Worm (Caenorhabditis elegans): ENCODE data around the gene let-858.

let-858 gene

ce11 chrII:11043546-11044192 is 21.5 kb downstream of the let-858 start:
- no peak for TF ChIP-seq efl-1 (optimal IDR thresholded peaks at IDR 0.05)
- peak in 1 of 2 experiments; percentile 53 for TF ChIP-seq efl-1 (GFP tag; optimal IDR thresholded peaks at IDR 0.05 in 1 of 2)
- no peak for TF ChIP-seq ceh-63 (GFP tag; optimal IDR thresholded peaks at IDR 0.05)
- TF ChIP-seq mef-2 (tag; optimal IDR thresholded peaks at IDR 0.05), result no peak
- no peak for TF ChIP-seq C34B4.2 (tag; optimal IDR thresholded peaks at IDR 0.05)
- no peak for TF ChIP-seq unc-30 (tag; optimal IDR thresholded peaks at IDR 0.05)
- no peak for TF ChIP-seq zag-1 (tag; optimal IDR thresholded peaks at IDR 0.05)
- TF ChIP-seq ama-1 (optimal IDR thresholded peaks at IDR 0.05), result no peak
- TF ChIP-seq hpl-2 (GFP tag; optimal IDR thresholded peaks at IDR 0.05), result no peak
- no peak for TF ChIP-seq nhr-19 (GFP tag; conservative IDR thresholded peaks at IDR 0.05)
- no peak for TF ChIP-seq skn-1 (tag; optimal IDR thresholded peaks at IDR 0.05)
- peak; percentile 73 for TF ChIP-seq nhr-85 (tag)
- no peak for TF ChIP-seq aly-2 (tag; optimal IDR thresholded peaks at IDR 0.05)
- TF ChIP-seq snpc-4 (tag; optimal IDR thresholded peaks at IDR 0.05), result no peak
- TF ChIP-seq nhr-84 (tag; optimal IDR thresholded peaks at IDR 0.05), result no peak

- TF ChIP-seq unc-130 (tag; optimal IDR thresholded peaks at IDR 0.05) (no peak), unc-86 (tag; optimal IDR thresholded peaks at IDR 0.05) (no peak), ets-5 (GFP tag; IDR thresholded peaks at IDR 0.05) (no peak)
These were observed 22.0 kb downstream of the let-858 start for ce11 chrII:11044193-11044568.

- no peak for TF ChIP-seq pax-3 (tag; optimal IDR thresholded peaks at IDR 0.05)
- TF ChIP-seq fkh-8 (tag; optimal IDR thresholded peaks at IDR 0.05), result no peak
- no peak for TF ChIP-seq elt-2 (tag; optimal IDR thresholded peaks at IDR 0.05)
- TF ChIP-seq nhr-90 (tag; optimal IDR thresholded peaks at IDR 0.05; ENCODE audit: poor library complexity), result no peak
- TF ChIP-seq mep-1 (tag; optimal IDR thresholded peaks at IDR 0.05), result no peak
- no peak for TF ChIP-seq ama-1 (optimal IDR thresholded peaks at IDR 0.05)
- no peak for TF ChIP-seq mdl-1 (tag; optimal IDR thresholded peaks at IDR 0.05)
- no peak for TF ChIP-seq fkh-4 (tag; optimal IDR thresholded peaks at IDR 0.05; ENCODE audit: borderline replicate concordance)
- TF ChIP-seq snu-23 (GFP tag; optimal IDR thresholded peaks at IDR 0.05), result no peak
- TF ChIP-seq ceh-90 (tag; optimal IDR thresholded peaks at IDR 0.05), result no peak
- TF ChIP-seq nhr-85 (tag), result no peak
- no peak for TF ChIP-seq lin-39 (tag; optimal IDR thresholded peaks at IDR 0.05)
- TF ChIP-seq tlp-1 (tag; optimal IDR thresholded peaks at IDR 0.05), result no peak
- TF ChIP-seq egl-27 (tag; optimal IDR thresholded peaks at IDR 0.05), result no peak
- no peak for TF ChIP-seq F16B12.6 (tag; optimal IDR thresholded peaks at IDR 0.05)
- no peak for TF ChIP-seq grh-1 (GFP tag; IDR thresholded peaks at IDR 0.05)
- no peak for TF ChIP-seq blmp-1 (tag; optimal IDR thresholded peaks at IDR 0.05)
- TF ChIP-seq aha-1 (tag; optimal IDR thresholded peaks at IDR 0.05), result no peak
- TF ChIP-seq lin-13 (GFP tag; optimal IDR thresholded peaks at IDR 0.05), result no peak
These were observed 23.7 kb downstream of the let-858 start, which contains the start of gene col-83 for ce11 chrII:11045872-11046271. TSS of gene col-83 (minus strand) at chrII:11045972.

- TF ChIP-seq nhr-84 (tag; optimal IDR thresholded peaks at IDR 0.05), result no peak
- TF ChIP-seq nhr-90 (tag; optimal IDR thresholded peaks at IDR 0.05; ENCODE audit: poor library complexity), result no peak
- no peak for TF ChIP-seq tbx-2 (tag; optimal IDR thresholded peaks at IDR 0.05)
- TF ChIP-seq unc-30 (tag; optimal IDR thresholded peaks at IDR 0.05), result no peak
- no peak for TF ChIP-seq C34B4.2 (tag; optimal IDR thresholded peaks at IDR 0.05)
- TF ChIP-seq aly-2 (tag; optimal IDR thresholded peaks at IDR 0.05), result no peak
- no peak for TF ChIP-seq nhr-47 (tag; optimal IDR thresholded peaks at IDR 0.05)
- no peak for TF ChIP-seq dpl-1 (GFP tag; optimal IDR thresholded peaks at IDR 0.05)
- no peak for TF ChIP-seq nhr-19 (GFP tag; conservative IDR thresholded peaks at IDR 0.05)
- no peak for TF ChIP-seq snu-23 (GFP tag; optimal IDR thresholded peaks at IDR 0.05)
- no peak for TF ChIP-seq lin-39 (tag; optimal IDR thresholded peaks at IDR 0.05)
- no peak for TF ChIP-seq pqm-1 (tag; optimal IDR thresholded peaks at IDR 0.05)
- TF ChIP-seq rnt-1 (tag; optimal IDR thresholded peaks at IDR 0.05), result no peak
- no peak for TF ChIP-seq hlh-17 (GFP tag; optimal IDR thresholded peaks at IDR 0.05; ENCODE audit: borderline replicate concordance)
- no peak for TF ChIP-seq egl-27 (tag; optimal IDR thresholded peaks at IDR 0.05)
- TF ChIP-seq ceh-88 (GFP tag; IDR thresholded peaks at IDR 0.05), result no peak
- TF ChIP-seq fkh-8 (tag; optimal IDR thresholded peaks at IDR 0.05), result no peak
- TF ChIP-seq ztf-4 (tag; optimal IDR thresholded peaks at IDR 0.05), result no peak
- TF ChIP-seq fkh-10 (GFP tag; optimal IDR thresholded peaks at IDR 0.05), result no peak
These were observed 26.8 kb downstream of the let-858 start, which contains the start of gene F33A8.4 for ce11 chrII:11048930-11049329. TSS of gene F33A8.4 (minus strand) at chrII:11049030.
